Worm (Caenorhabditis elegans) whole organism, L3 larva: ENCODE data around the gene col-116.

Source experiments
- ZK546.5 ChIP-seq: sonication (generic microtip); optimal IDR thresholded peaks from 2 replicates; lab custom pipeline; 2017; ENCODE audit warnings: missing biosample characterization, missing genetic modification characterization
- aly-2 ChIP-seq: fragments of 150-350 bp; optimal IDR thresholded peaks from 2 replicates; lab custom pipeline; 2014; ENCODE audit warnings: missing biosample characterization, missing genetic modification characterization
- ceh-28 ChIP-seq: fragments of 150-350 bp; optimal IDR thresholded peaks from 2 replicates; lab custom pipeline; 2014; ENCODE audit warnings: missing biosample characterization, missing genetic modification reagents, missing genetic modification characterization
- ceh-82 ChIP-seq: fragments of 150-350 bp; optimal IDR thresholded peaks from 2 replicates; lab custom pipeline; 2014; ENCODE audit warnings: missing biosample characterization, missing genetic modification characterization
- ceh-9 ChIP-seq: sonication (generic microtip); optimal IDR thresholded peaks from 2 replicates; lab custom pipeline; 2018; ENCODE audit warnings: missing biosample characterization, missing genetic modification characterization
- daf-12 ChIP-seq: fragments of 150-350 bp; optimal IDR thresholded peaks from 2 replicates; lab custom pipeline; 2014; ENCODE audit warnings: missing biosample characterization, missing genetic modification reagents, missing genetic modification characterization
- egl-5 ChIP-seq: fragments of 150-350 bp; optimal IDR thresholded peaks from 2 replicates; lab custom pipeline; 2017; ENCODE audit warnings: missing biosample characterization, missing genetic modification reagents, missing genetic modification characterization, inconsistent platforms
- elt-1 ChIP-seq: fragments of 150-350 bp; optimal IDR thresholded peaks from 2 replicates; lab custom pipeline; 2014; ENCODE audit warnings: missing biosample characterization, missing genetic modification characterization
- elt-2 ChIP-seq: sonication (generic microtip); optimal IDR thresholded peaks from 2 replicates; lab custom pipeline; 2016; ENCODE audit warnings: missing genetic modification reagents, mild to moderate bottlenecking, missing genetic modification characterization, missing compliant biosample characterization
- elt-3 ChIP-seq, 3 experiments: fragments of 150-350 bp in 1 of 3; sonication (generic microtip) in 2 of 3; optimal IDR thresholded peaks; 2 replicates in 2 of 3; 4 replicates in 1 of 3; lab custom pipeline; 2014 to 2017; ENCODE audit warnings: missing biosample characterization in 3 of 3, missing genetic modification characterization in 3 of 3
- fkh-10 ChIP-seq: sonication (generic microtip); optimal IDR thresholded peaks from 2 replicates; lab custom pipeline; 2017; ENCODE audit warnings: missing biosample characterization, missing genetic modification reagents, missing genetic modification characterization
- fos-1 ChIP-seq: fragments of 150-350 bp; optimal IDR thresholded peaks from 2 replicates; lab custom pipeline; 2014; ENCODE audit warnings: missing biosample characterization, missing genetic modification characterization
- jun-1 ChIP-seq: fragments of 150-350 bp; optimal IDR thresholded peaks from 2 replicates; lab custom pipeline; 2014; ENCODE audit warnings: missing biosample characterization, missing genetic modification reagents, missing genetic modification characterization
- lin-15B ChIP-seq: fragments of 150-350 bp; optimal IDR thresholded peaks from 2 replicates; lab custom pipeline; 2014; ENCODE audit warnings: missing biosample characterization, missing genetic modification characterization
- lin-39 ChIP-seq: fragments of 150-350 bp; optimal IDR thresholded peaks from 2 replicates; lab custom pipeline; 2018; ENCODE audit warnings: missing biosample characterization, missing genetic modification reagents, missing genetic modification characterization
- lsy-12 ChIP-seq: sonication (generic microtip); optimal IDR thresholded peaks from 2 replicates; lab custom pipeline; 2016; ENCODE audit warnings: mild to moderate bottlenecking, missing genetic modification characterization, missing compliant biosample characterization
- mdl-1 ChIP-seq: fragments of 150-350 bp; optimal IDR thresholded peaks from 2 replicates; lab custom pipeline; 2014; ENCODE audit warnings: missing biosample characterization, missing genetic modification characterization
- nfya-1 ChIP-seq: sonication (generic microtip); optimal IDR thresholded peaks from 2 replicates; lab custom pipeline; 2017; ENCODE audit warnings: missing genetic modification characterization, mild to moderate bottlenecking, missing compliant biosample characterization, antibody characterized with exemption, moderate library complexity; ENCODE audit not compliant: insufficient read depth
- nhr-11 ChIP-seq: fragments of 150-350 bp; optimal IDR thresholded peaks from 2 replicates; lab custom pipeline; 2014; ENCODE audit warnings: missing biosample characterization, missing genetic modification characterization
- nhr-12 ChIP-seq: fragments of 150-350 bp; optimal IDR thresholded peaks from 2 replicates; lab custom pipeline; 2014; ENCODE audit warnings: missing biosample characterization, missing genetic modification characterization
- nhr-237 ChIP-seq: fragments of 150-350 bp; optimal IDR thresholded peaks from 2 replicates; lab custom pipeline; 2014; ENCODE audit warnings: missing biosample characterization, missing genetic modification characterization
- nhr-28 ChIP-seq: fragments of 150-350 bp; optimal IDR thresholded peaks from 2 replicates; lab custom pipeline; 2014; ENCODE audit warnings: missing biosample characterization, missing genetic modification characterization
- nhr-76 ChIP-seq: fragments of 150-350 bp; sonication (generic microtip); optimal IDR thresholded peaks from 5 replicates; lab custom pipeline; 2014; ENCODE audit warnings: missing biosample characterization, missing genetic modification characterization
- pha-4 ChIP-seq: fragments of 150-350 bp; optimal IDR thresholded peaks from 2 replicates; lab custom pipeline; 2014; ENCODE audit warnings: missing biosample characterization, missing genetic modification reagents, missing genetic modification characterization
- pqm-1 ChIP-seq: fragments of 150-350 bp; optimal IDR thresholded peaks from 2 replicates; lab custom pipeline; 2017; ENCODE audit warnings: missing biosample characterization, missing genetic modification characterization, inconsistent platforms
- skn-1 ChIP-seq: fragments of 150-350 bp; optimal IDR thresholded peaks from 2 replicates; lab custom pipeline; 2014; ENCODE audit warnings: missing biosample characterization, missing genetic modification characterization
- snpc-4 ChIP-seq: fragments of 150-350 bp; optimal IDR thresholded peaks from 2 replicates; lab custom pipeline; 2014; ENCODE audit warnings: missing biosample characterization, missing genetic modification characterization
- unc-62 ChIP-seq: fragments of 150-350 bp; sonication (generic microtip); optimal IDR thresholded peaks from 4 replicates; lab custom pipeline; 2014; ENCODE audit warnings: missing biosample characterization, missing genetic modification reagents, missing genetic modification characterization
- zag-1 ChIP-seq: fragments of 150-350 bp; optimal IDR thresholded peaks from 2 replicates; lab custom pipeline; 2014; ENCODE audit warnings: missing biosample characterization, missing genetic modification characterization
- ztf-11 ChIP-seq: fragments of 150-350 bp; optimal IDR thresholded peaks from 2 replicates; lab custom pipeline; 2014; ENCODE audit warnings: missing biosample characterization, missing genetic modification characterization
- ztf-4 ChIP-seq: fragments of 150-350 bp; optimal IDR thresholded peaks from 2 replicates; lab custom pipeline; 2014; ENCODE audit warnings: missing biosample characterization, missing genetic modification characterization

The col-116 gene

ce11 chrIV:8379278-8379677, 23.6 kb downstream of the col-116 start, which contains the start of gene nap-1 (continued):
- TF ChIP-seq pqm-1 (tag; lab: Kevin White, UChicago) = peak; percentile 43
- TF ChIP-seq nhr-12 (tag; lab: Kevin White, UChicago) = no peak
- TF ChIP-seq nhr-28 = no peak
- no peak for TF ChIP-seq ztf-11 (tag; lab: Kevin White, UChicago)
- peak; percentile 62 for TF ChIP-seq ztf-4
- no peak for TF ChIP-seq elt-1 (tag; lab: Kevin White, UChicago)
- no peak for TF ChIP-seq jun-1 (tag; lab: Kevin White, UChicago)
- no peak for TF ChIP-seq daf-12 (tag; lab: Kevin White, UChicago)
- peak; percentile 58 for TF ChIP-seq elt-2 (tag; lab: Kevin White, UChicago)
- TF ChIP-seq unc-62 (GFP tag; lab: Kevin White, UChicago) = peak; percentile 26
- no peak for TF ChIP-seq ZK546.5 (tag; lab: Kevin White, UChicago)
- peak; percentile 24 for TF ChIP-seq fkh-10 (GFP tag; lab: Kevin White, UChicago)
- no peak for TF ChIP-seq lsy-12 (tag; lab: Kevin White, UChicago)

DNA sequence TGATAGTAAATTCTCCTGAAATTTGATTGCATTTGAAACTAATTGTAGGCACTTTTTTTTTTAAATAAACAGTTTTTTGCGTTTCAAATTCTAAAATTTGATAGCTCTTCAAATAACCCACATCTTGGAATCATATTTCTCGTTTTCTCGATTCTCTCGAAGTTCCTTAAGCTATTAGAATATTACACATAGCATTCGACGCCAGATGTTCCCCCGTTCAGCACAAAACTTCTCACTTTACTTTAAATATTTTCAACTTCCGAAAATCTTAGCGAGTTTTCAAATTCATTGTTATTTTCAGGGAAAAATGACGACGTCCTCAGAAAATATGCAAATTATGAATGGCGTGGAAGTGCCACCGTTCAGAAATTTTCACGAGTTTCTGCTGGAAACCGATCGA, 24.0 kb downstream of the col-116 start, which contains the start of gene praf-3:
TSS of gene praf-3 (plus strand) at position 301 of the 400 bp plus-strand sequence.
- no peak for TF ChIP-seq nfya-1 (tag; lab: Kevin White, UChicago)
- TF ChIP-seq pqm-1 (tag; lab: Kevin White, UChicago) = no peak
- TF ChIP-seq fos-1 = no peak
- TF ChIP-seq unc-62 (GFP tag; lab: Kevin White, UChicago) = no peak
- TF ChIP-seq pha-4 (tag; lab: Kevin White, UChicago) = no peak
- no peak for TF ChIP-seq nhr-76 (tag; lab: Kevin White, UChicago)
- TF ChIP-seq nhr-11 = no peak
- TF ChIP-seq aly-2 (tag; lab: Kevin White, UChicago) = no peak
- no peak for TF ChIP-seq elt-3 (tag; optimal IDR thresholded peaks at IDR 0.05; lab: Kevin White, UChicago)
- TF ChIP-seq nhr-12 (tag; lab: Kevin White, UChicago) = no peak
- TF ChIP-seq fkh-10 (GFP tag; lab: Kevin White, UChicago) = no peak
- no peak for TF ChIP-seq ceh-28

- TF ChIP-seq pha-4 (tag; lab: Kevin White, UChicago) (peak; percentile 59), pqm-1 (tag; lab: Kevin White, UChicago) (peak; percentile 89), jun-1 (tag; lab: Kevin White, UChicago) (peak; percentile 32), elt-2 (tag; lab: Kevin White, UChicago) (peak; percentile 97), nhr-12 (tag; lab: Kevin White, UChicago) (no peak)
These were observed 24.7 kb downstream of the col-116 start for ce11 chrIV:8380266-8380850.

DNA sequence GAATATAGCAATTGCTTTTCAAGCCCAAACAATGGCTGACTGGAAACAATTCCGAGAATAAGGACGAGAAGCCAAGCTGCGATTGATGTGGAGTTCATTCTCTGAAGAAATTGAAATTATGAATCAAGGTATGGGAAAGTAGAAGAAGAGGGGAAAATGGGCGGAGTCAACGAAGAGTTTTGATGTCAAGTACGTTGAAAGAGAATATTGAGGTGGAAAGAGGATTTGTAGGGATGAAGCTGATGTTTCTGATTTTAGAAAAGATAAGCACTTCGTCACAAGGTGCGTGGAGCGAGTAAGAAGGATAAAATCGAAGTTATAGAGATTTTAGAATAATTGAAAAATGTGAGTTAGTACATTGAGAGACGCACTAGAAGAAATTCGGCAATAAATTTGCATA, 27.0 kb downstream of the col-116 start, which contains the start of gene D2096.9:
TSS of gene D2096.9 (minus strand) at position 101 of the 400 bp plus-strand sequence.
- TF ChIP-seq zag-1 (tag; lab: Kevin White, UChicago) (no peak), nhr-11 (no peak), elt-2 (tag; lab: Kevin White, UChicago) (no peak), skn-1 (tag; lab: Kevin White, UChicago) (no peak), elt-1 (tag; lab: Kevin White, UChicago) (no peak), ceh-82 (tag; lab: Kevin White, UChicago) (no peak), lin-39 (tag; lab: Kevin White, UChicago) (no peak), fkh-10 (GFP tag; lab: Kevin White, UChicago) (no peak), fos-1 (no peak), ceh-9 (tag; lab: Kevin White, UChicago) (no peak), lin-15B (tag; lab: Kevin White, UChicago) (no peak), snpc-4 (tag; lab: Kevin White, UChicago) (no peak), pqm-1 (tag; lab: Kevin White, UChicago) (no peak)

ce11 chrIV:8384737-8385136, 29.0 kb downstream of the col-116 start:
- TF ChIP-seq ztf-11 (tag; lab: Kevin White, UChicago) (no peak), mdl-1 (tag; lab: Kevin White, UChicago) (no peak), skn-1 (tag; lab: Kevin White, UChicago) (no peak), nhr-76 (tag; lab: Kevin White, UChicago) (no peak), ceh-9 (tag; lab: Kevin White, UChicago) (no peak), nhr-237 (tag; lab: Kevin White, UChicago) (no peak), elt-3 (tag; optimal IDR thresholded peaks at IDR 0.05; lab: Kevin White, UChicago) (no peak), zag-1 (tag; lab: Kevin White, UChicago) (no peak), egl-5 (no peak), lin-39 (tag; lab: Kevin White, UChicago) (no peak), nhr-12 (tag; lab: Kevin White, UChicago) (no peak)
